Fruit fly (Drosophila melanogaster): ENCODE results near the gene CG15059.
A peak's percentile ranks its signal among the peaks of the same experiment; 100 is the strongest.

CG15059 gene

DNA sequence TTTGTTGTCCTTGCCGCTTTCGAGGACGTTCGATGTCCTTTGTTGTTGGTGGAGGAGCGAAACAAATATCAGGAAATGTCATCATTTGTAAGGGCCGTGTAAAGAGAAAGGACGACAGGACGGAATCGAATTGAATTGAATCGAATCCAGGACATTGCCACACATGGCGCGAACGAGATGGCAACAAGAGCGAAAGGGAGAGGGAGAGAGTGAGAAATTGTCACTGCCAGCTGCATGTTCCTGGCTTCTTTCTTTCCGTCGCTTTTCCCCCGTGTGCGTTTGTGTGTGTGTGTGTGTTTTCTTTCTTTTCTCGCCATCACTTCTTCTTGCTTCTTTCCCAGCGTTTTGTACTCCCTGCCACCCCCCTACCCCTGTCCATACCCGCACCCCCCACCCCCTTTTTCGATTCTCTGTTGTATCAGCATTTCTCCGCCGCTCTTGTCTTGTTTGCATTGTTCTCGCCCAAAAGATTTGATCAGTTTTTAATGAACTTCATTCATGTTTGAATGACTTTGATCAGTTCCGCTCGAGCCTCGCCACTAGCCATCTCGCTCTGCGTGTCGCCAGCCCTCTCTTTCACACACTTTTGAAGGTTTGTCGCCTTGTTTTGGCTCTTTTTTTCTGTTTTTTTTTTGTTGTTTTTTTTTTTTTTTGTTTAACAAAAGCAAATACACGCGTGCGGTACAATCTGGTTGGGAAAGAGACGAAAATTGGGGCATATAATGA is 38.8 kb upstream of the CG15059 start (continued):
- TF ChIP-seq Trl (optimal IDR thresholded peaks at IDR 0.05) (no peak), Trl (GFP tag; optimal IDR thresholded peaks at IDR 0.05) (no peak), CG10565 (GFP tag; optimal IDR thresholded peaks at IDR 0.05) (no peak), grn (GFP tag; optimal IDR thresholded peaks at IDR 0.05) (peak; percentile 59), ac (GFP tag; optimal IDR thresholded peaks at IDR 0.05) (peak; percentile 68), CG6765 (GFP tag; optimal IDR thresholded peaks at IDR 0.05) (no peak), eve (GFP tag; optimal IDR thresholded peaks at IDR 0.05) (no peak), ewg (GFP tag; optimal IDR thresholded peaks at IDR 0.05) (no peak), Awh (GFP tag; IDR thresholded peaks at IDR 0.05) (peak; percentile 75; the same call in 1 of the 2 replicates), Bteb2 (GFP tag; optimal IDR thresholded peaks at IDR 0.05) (no peak), ash1 (GFP tag; optimal IDR thresholded peaks at IDR 0.05) (no peak), slbo (GFP tag; IDR thresholded peaks at IDR 0.05) (no peak), CG2889 (GFP tag; IDR thresholded peaks at IDR 0.05) (no peak), al (GFP tag; IDR thresholded peaks at IDR 0.05) (no peak), tio (GFP tag; optimal IDR thresholded peaks at IDR 0.05) (no peak), CG11560 (tag; IDR thresholded peaks at IDR 0.05) (no peak), CG17328 (GFP tag; IDR thresholded peaks at IDR 0.05) (no peak), CG2712 (tag; optimal IDR thresholded peaks at IDR 0.05) (no peak), twi (tag; optimal IDR thresholded peaks at IDR 0.05) (peak; percentile 78), Lhr (GFP tag; optimal IDR thresholded peaks at IDR 0.05) (no peak), psq (GFP tag; optimal IDR thresholded peaks at IDR 0.05) (no peak), CG34376 (GFP tag; optimal IDR thresholded peaks at IDR 0.05) (no peak), phol (tag; optimal IDR thresholded peaks at IDR 0.05) (no peak), Sox100B (GFP tag; optimal IDR thresholded peaks at IDR 0.05) (no peak), Dbx (GFP tag; IDR thresholded peaks at IDR 0.05) (no peak), CG17359 (tag; optimal IDR thresholded peaks at IDR 0.05) (no peak), MESR4 (GFP tag; optimal IDR thresholded peaks at IDR 0.05) (no peak), CG32772 (GFP tag; IDR thresholded peaks at IDR 0.05) (peak; percentile 51), CG1603 (tag; optimal IDR thresholded peaks at IDR 0.05) (no peak)

- peak; percentile 56 for TF ChIP-seq tap (tag; optimal IDR thresholded peaks at IDR 0.05)
- TF ChIP-seq CG4282 (GFP tag; optimal IDR thresholded peaks at IDR 0.05): no peak
- TF ChIP-seq Bteb2 (GFP tag; optimal IDR thresholded peaks at IDR 0.05): peak; percentile 36
- TF ChIP-seq gcm (GFP tag; optimal IDR thresholded peaks at IDR 0.05): peak; percentile 38
- TF ChIP-seq YL-1 (GFP tag; optimal IDR thresholded peaks at IDR 0.05): no peak
- 0 out of 2 replicates have a peak, but pooled peaks have one; percentile 54 for TF ChIP-seq bowl (GFP tag; IDR thresholded peaks at IDR 0.05)
- peak; percentile 50 for TF ChIP-seq fd3F (GFP tag; optimal IDR thresholded peaks at IDR 0.05)
- TF ChIP-seq E2f2 (GFP tag; IDR thresholded peaks at IDR 0.05): peak; percentile 59
- no peak for TF ChIP-seq pros (GFP tag; optimal IDR thresholded peaks at IDR 0.05)
- TF ChIP-seq CG10209 (GFP tag; optimal IDR thresholded peaks at IDR 0.05): peak; percentile 62
- TF ChIP-seq ash1 (GFP tag; optimal IDR thresholded peaks at IDR 0.05): no peak
- TF ChIP-seq Sox100B (GFP tag; optimal IDR thresholded peaks at IDR 0.05): peak; percentile 67
- peak; percentile 69 for TF ChIP-seq D19B (GFP tag; optimal IDR thresholded peaks at IDR 0.05)
- TF ChIP-seq CkIIα-i1 (GFP tag; IDR thresholded peaks at IDR 0.05): no peak
- peak; percentile 50 for TF ChIP-seq corto (GFP tag; optimal IDR thresholded peaks at IDR 0.05)
- TF ChIP-seq sc (optimal IDR thresholded peaks at IDR 0.05): no peak
- no peak for TF ChIP-seq sc (GFP tag; optimal IDR thresholded peaks at IDR 0.05)
- no peak for TF ChIP-seq CG6254 (GFP tag; optimal IDR thresholded peaks at IDR 0.05)
- TF ChIP-seq sqz (GFP tag; optimal IDR thresholded peaks at IDR 0.05): peak; percentile 38
- TF ChIP-seq fu2 (GFP tag; optimal IDR thresholded peaks at IDR 0.05): peak; percentile 52
- peak; percentile 35 for TF ChIP-seq CrebB (tag; optimal IDR thresholded peaks at IDR 0.05)
- peak; percentile 13 for TF ChIP-seq Hey (tag; optimal IDR thresholded peaks at IDR 0.05)
- peak; percentile 42 for TF ChIP-seq Myb (GFP tag; optimal IDR thresholded peaks at IDR 0.05)
- TF ChIP-seq CG4424 (GFP tag; optimal IDR thresholded peaks at IDR 0.05): peak; percentile 39
- peak; percentile 50 for TF ChIP-seq Ssrp (tag; optimal IDR thresholded peaks at IDR 0.05)
Observed at dm6 chrX:18294031-18294430, 34.7 kb upstream of the CG15059 start.

Data from whole organism, embryonic.